Worm (Caenorhabditis elegans) whole organism, young adult: ENCODE data around the gene srh-283.

Experiments
- B0336.3 ChIP-seq: fragments of 200-800 bp; sonication (Bioruptor generic); IDR thresholded peaks from 2 replicates; pipeline ENCODE4 v1.3.6; 2022; ENCODE audit warnings: missing genetic modification characterization, missing compliant biosample characterization
- C06A6.2 ChIP-seq: fragments of 200-800 bp; sonication (Bioruptor generic); conservative IDR thresholded peaks from 2 replicates; pipeline ENCODE4 v1.3.6; 2022; ENCODE audit warnings: missing genetic modification characterization, missing compliant biosample characterization
- F22D6.2 ChIP-seq: sonication (generic microtip); optimal IDR thresholded peaks from 2 replicates; lab custom pipeline; 2016; ENCODE audit warnings: mild to moderate bottlenecking, missing genetic modification characterization, missing compliant biosample characterization
- K11D2.4 ChIP-seq: fragments of 200-800 bp; sonication (Bioruptor generic); IDR thresholded peaks from 2 replicates; pipeline ENCODE4 v1.3.6; 2022; ENCODE audit warnings: missing genetic modification reagents, missing genetic modification characterization, missing compliant biosample characterization
- K12H6.12 ChIP-seq: fragments of 200-800 bp; sonication (Bioruptor generic); optimal IDR thresholded peaks from 2 replicates; lab custom pipeline; 2018; ENCODE audit warnings: mild to moderate bottlenecking, missing genetic modification characterization, missing compliant biosample characterization
- T07F8.4 ChIP-seq: sonication (generic microtip); optimal IDR thresholded peaks from 2 replicates; lab custom pipeline; 2016; ENCODE audit warnings: mild to moderate bottlenecking, missing genetic modification characterization, moderate library complexity, missing compliant biosample characterization
- Y56A3A.18 ChIP-seq: fragments of 200-800 bp; sonication (Bioruptor generic); IDR thresholded peaks from 2 replicates; pipeline ENCODE4 v1.3.6; 2022; ENCODE audit warnings: missing genetic modification reagents, missing genetic modification characterization, missing compliant biosample characterization
- ZK185.1 ChIP-seq: sonication (generic microtip); optimal IDR thresholded peaks from 2 replicates; lab custom pipeline; 2016; ENCODE audit warnings: mild to moderate bottlenecking, missing genetic modification characterization, missing compliant biosample characterization; ENCODE audit not compliant: poor library complexity, severe bottlenecking
- ama-1 ChIP-seq, 3 experiments: fragments of 150-350 bp in 1 of 3; sonication (generic microtip) in 2 of 3; optimal IDR thresholded peaks; 2 replicates each; lab custom pipeline; 2014 to 2018; ENCODE audit warnings: missing biosample characterization in 2 of 3, missing genetic modification characterization in 2 of 3, missing genetic modification reagents in 2 of 3
- aptf-2 ChIP-seq: fragments of 200-800 bp; sonication (Bioruptor generic); conservative IDR thresholded peaks from 2 replicates; pipeline ENCODE4 v1.3.6; 2022; ENCODE audit warnings: missing genetic modification reagents, missing genetic modification characterization, missing compliant biosample characterization
- athp-1 ChIP-seq: sonication (generic microtip); optimal IDR thresholded peaks from 2 replicates; lab custom pipeline; 2017; ENCODE audit warnings: mild to moderate bottlenecking, missing genetic modification characterization, missing compliant biosample characterization
- attf-3 ChIP-seq: fragments of 200-800 bp; sonication (Bioruptor generic); conservative IDR thresholded peaks from 2 replicates; pipeline ENCODE4 v1.3.6; 2022; ENCODE audit warnings: missing genetic modification reagents, missing genetic modification characterization, missing compliant biosample characterization
- cebp-2 ChIP-seq: fragments of 200-800 bp; sonication (Bioruptor generic); IDR thresholded peaks from 2 replicates; pipeline ENCODE4 v1.3.6; 2022; ENCODE audit warnings: missing genetic modification characterization, missing compliant biosample characterization
- ceh-100 ChIP-seq: fragments of 200-800 bp; sonication (Bioruptor generic); IDR thresholded peaks from 2 replicates; pipeline ENCODE4 v1.3.6; 2022; ENCODE audit warnings: missing genetic modification reagents, missing genetic modification characterization, missing compliant biosample characterization
- ceh-40 ChIP-seq: fragments of 200-800 bp; sonication (Bioruptor generic); IDR thresholded peaks from 2 replicates; pipeline ENCODE4 v1.3.6; 2022; ENCODE audit warnings: missing genetic modification characterization, missing compliant biosample characterization
- dox-1 ChIP-seq: fragments of 200-800 bp; sonication (Bioruptor generic); IDR thresholded peaks from 2 replicates; pipeline ENCODE4 v1.3.6; 2022; ENCODE audit warnings: missing genetic modification reagents, missing genetic modification characterization, missing compliant biosample characterization
- dpl-1 ChIP-seq: fragments of 150-350 bp; optimal IDR thresholded peaks from 2 replicates; lab custom pipeline; 2014; ENCODE audit warnings: missing biosample characterization, missing genetic modification reagents, missing genetic modification characterization
- egrh-3 ChIP-seq: fragments of 200-800 bp; sonication (Bioruptor generic); IDR thresholded peaks from 2 replicates; pipeline ENCODE4 v1.3.6; 2022; ENCODE audit warnings: missing genetic modification reagents, missing genetic modification characterization, missing compliant biosample characterization
- ekl-4 ChIP-seq: fragments of 200-800 bp; sonication (Bioruptor generic); IDR thresholded peaks from 2 replicates; pipeline ENCODE4 v1.3.6; 2022; ENCODE audit warnings: missing genetic modification reagents, missing genetic modification characterization, missing compliant biosample characterization
- ets-4 ChIP-seq: fragments of 200-800 bp; sonication (Bioruptor generic); optimal IDR thresholded peaks from 2 replicates; lab custom pipeline; 2018; ENCODE audit warnings: mild to moderate bottlenecking, missing genetic modification characterization, missing compliant biosample characterization
- gei-17 ChIP-seq: fragments of 200-800 bp; sonication (Bioruptor generic); optimal IDR thresholded peaks from 2 replicates; lab custom pipeline; 2018; ENCODE audit warnings: mild to moderate bottlenecking, missing genetic modification characterization, missing compliant biosample characterization
- hmg-1.2 ChIP-seq: fragments of 200-800 bp; sonication (Bioruptor generic); IDR thresholded peaks from 2 replicates; pipeline ENCODE4 v1.3.6; 2022; ENCODE audit warnings: missing genetic modification reagents, missing genetic modification characterization, missing compliant biosample characterization
- hmg-20 ChIP-seq: fragments of 200-800 bp; sonication (Bioruptor generic); IDR thresholded peaks from 2 replicates; pipeline ENCODE4 v1.3.6; 2022; ENCODE audit warnings: missing genetic modification reagents, missing genetic modification characterization, missing compliant biosample characterization
- hrde-1 ChIP-seq: sonication (generic microtip); optimal IDR thresholded peaks from 2 replicates; lab custom pipeline; 2016; ENCODE audit warnings: missing genetic modification characterization, mild to moderate bottlenecking, missing compliant biosample characterization, moderate library complexity, missing genotype, missing genetic modification reagents, borderline replicate concordance
- lsy-27 ChIP-seq: sonication (generic microtip); optimal IDR thresholded peaks from 2 replicates; lab custom pipeline; 2017; ENCODE audit warnings: missing genetic modification characterization, mild to moderate bottlenecking, missing compliant biosample characterization, antibody characterized with exemption, missing genotype, borderline replicate concordance; ENCODE audit not compliant: insufficient read depth
- madf-6 ChIP-seq: fragments of 200-800 bp; sonication (Bioruptor generic); IDR thresholded peaks from 2 replicates; pipeline ENCODE4 v1.3.6; 2022; ENCODE audit warnings: missing genetic modification reagents, missing genetic modification characterization, missing compliant biosample characterization
- mes-4 ChIP-seq: sonication (generic microtip); optimal IDR thresholded peaks from 2 replicates; lab custom pipeline; 2016; ENCODE audit warnings: missing genotype, missing genetic modification characterization, missing compliant biosample characterization
- mxl-1 ChIP-seq: sonication (generic microtip); optimal IDR thresholded peaks from 2 replicates; lab custom pipeline; 2016; ENCODE audit warnings: missing genetic modification characterization, missing compliant biosample characterization
- nhr-120 ChIP-seq: fragments of 200-800 bp; sonication (Bioruptor generic); IDR thresholded peaks from 2 replicates; pipeline ENCODE4 v1.3.6; 2022; ENCODE audit warnings: missing genetic modification characterization, missing compliant biosample characterization
- nhr-80 ChIP-seq: sonication (generic microtip); optimal IDR thresholded peaks from 2 replicates; lab custom pipeline; 2016; ENCODE audit warnings: missing genetic modification characterization, missing compliant biosample characterization
- pbrm-1 ChIP-seq: fragments of 200-800 bp; sonication (Bioruptor generic); IDR thresholded peaks from 2 replicates; pipeline ENCODE4 v1.3.6; 2022; ENCODE audit warnings: missing genetic modification reagents, missing genetic modification characterization, missing compliant biosample characterization
- rec-8 ChIP-seq, 2 experiments: sonication (generic microtip); optimal IDR thresholded peaks; 2 replicates each; lab custom pipeline; 2016; ENCODE audit warnings: mild to moderate bottlenecking in 2 of 2, missing genetic modification characterization in 2 of 2, missing genetic modification reagents in 2 of 2, missing genotype in 2 of 2, missing biosample characterization in 1 of 2, missing compliant biosample characterization in 1 of 2, moderate library complexity in 1 of 2
- rpc-1 ChIP-seq, 2 experiments: fragments of 150-350 bp in 1 of 2; sonication (generic microtip) in 1 of 2; optimal IDR thresholded peaks; 2 replicates each; lab custom pipeline; 2014 to 2018; ENCODE audit warnings: missing biosample characterization in 1 of 2, missing genetic modification characterization in 1 of 2, missing genetic modification reagents in 1 of 2, missing genotype in 1 of 2
- sdz-38 ChIP-seq: sonication (generic microtip); optimal IDR thresholded peaks from 2 replicates; lab custom pipeline; 2016; ENCODE audit warnings: missing genotype, missing genetic modification characterization, missing compliant biosample characterization
- snpc-4 ChIP-seq, 5 experiments: fragments of 150-350 bp in 1 of 5; sonication (generic microtip) in 4 of 5; optimal IDR thresholded peaks; 2 replicates each; lab custom pipeline; 2014 to 2018; ENCODE audit warnings: missing genetic modification characterization in 5 of 5, missing biosample characterization in 3 of 5, antibody characterized with exemption in 2 of 5, mild to moderate bottlenecking in 2 of 5, missing compliant biosample characterization in 2 of 5, missing genotype in 2 of 5, moderate library complexity in 2 of 5, missing genetic modification reagents in 1 of 5
- somi-1 ChIP-seq: fragments of 200-800 bp; sonication (Bioruptor generic); optimal IDR thresholded peaks from 2 replicates; lab custom pipeline; 2018; ENCODE audit warnings: mild to moderate bottlenecking, missing genetic modification characterization, missing compliant biosample characterization
- tbx-9 ChIP-seq: sonication (generic microtip); optimal IDR thresholded peaks from 2 replicates; lab custom pipeline; 2016; ENCODE audit warnings: borderline replicate concordance, missing genetic modification characterization, inconsistent platforms, missing compliant biosample characterization
- unc-130 ChIP-seq: sonication (generic microtip); optimal IDR thresholded peaks from 2 replicates; lab custom pipeline; 2016; ENCODE audit warnings: missing genetic modification reagents, missing genetic modification characterization, missing compliant biosample characterization
- unc-62 ChIP-seq: fragments of 150-350 bp; optimal IDR thresholded peaks from 2 replicates; lab custom pipeline; 2014; ENCODE audit warnings: missing biosample characterization, missing genetic modification reagents, missing genetic modification characterization
- zfh-2 ChIP-seq: fragments of 200-800 bp; sonication (Bioruptor generic); conservative IDR thresholded peaks from 2 replicates; pipeline ENCODE4 v1.3.6; 2022; ENCODE audit warnings: missing genetic modification reagents, missing genetic modification characterization, missing compliant biosample characterization
- ztf-18 ChIP-seq: sonication (generic microtip); optimal IDR thresholded peaks from 2 replicates; lab custom pipeline; 2016; ENCODE audit warnings: missing genotype, mild to moderate bottlenecking, missing genetic modification characterization, missing compliant biosample characterization

The srh-283 gene

DNA sequence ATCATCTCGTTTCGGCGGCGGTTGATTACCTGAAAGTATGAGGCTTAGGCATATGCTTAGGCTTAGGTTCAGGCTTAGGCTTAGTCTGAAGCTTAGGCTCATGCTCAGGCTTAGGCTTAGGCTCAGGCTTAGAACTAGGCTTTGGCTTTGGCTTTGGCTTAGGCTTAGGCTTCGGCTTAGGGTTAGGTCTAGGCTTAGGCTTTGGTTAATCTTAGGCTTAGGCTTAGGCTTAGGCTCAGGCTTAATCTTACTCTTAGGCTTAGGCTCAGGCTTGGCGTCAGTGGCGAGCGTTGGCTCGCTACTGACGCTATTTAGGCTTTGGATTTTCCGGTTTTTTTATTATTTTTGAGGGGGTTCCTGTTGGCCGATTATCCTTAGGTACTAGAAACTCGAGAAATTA lies 21.3 kb upstream of the srh-283 start:
- no peak for TF ChIP-seq nhr-120 (GFP tag; lab: Robert Waterston, UW)
- no peak for TF ChIP-seq gei-17 (GFP tag; lab: Kevin White, UChicago)

- no peak for TF ChIP-seq dox-1 (GFP tag; lab: Robert Waterston, UW)
- no peak for TF ChIP-seq rpc-1 (optimal IDR thresholded peaks at IDR 0.05; lab: Kevin White, UChicago)
- no peak for TF ChIP-seq rpc-1 (tag; optimal IDR thresholded peaks at IDR 0.05; lab: Kevin White, UChicago)
- TF ChIP-seq sdz-38 (tag; lab: Kevin White, UChicago): no peak
- no peak for TF ChIP-seq T07F8.4 (tag; lab: Kevin White, UChicago)
- no peak for TF ChIP-seq hmg-1.2
- no peak for TF ChIP-seq dpl-1 (GFP tag; lab: Kevin White, UChicago)
- TF ChIP-seq attf-3 (GFP tag; lab: Robert Waterston, UW): no peak
- no peak for TF ChIP-seq mxl-1 (tag; lab: Kevin White, UChicago)
- no peak for TF ChIP-seq madf-6 (GFP tag; lab: Robert Waterston, UW)
- TF ChIP-seq ZK185.1 (tag; lab: Kevin White, UChicago): no peak
- no peak for TF ChIP-seq athp-1 (tag; lab: Kevin White, UChicago)
- no peak for TF ChIP-seq hrde-1 (tag; lab: Kevin White, UChicago)
- no peak for TF ChIP-seq nhr-80 (tag; lab: Kevin White, UChicago)
- TF ChIP-seq snpc-4 (GFP tag; optimal IDR thresholded peaks at IDR 0.05; lab: Kevin White, UChicago): no peak
- TF ChIP-seq snpc-4 (tag; optimal IDR thresholded peaks at IDR 0.05; lab: Kevin White, UChicago): no peak
- no peak for TF ChIP-seq ets-4 (GFP tag; lab: Kevin White, UChicago)
- no peak for TF ChIP-seq somi-1 (GFP tag; lab: Kevin White, UChicago)
- TF ChIP-seq rec-8 (tag; optimal IDR thresholded peaks at IDR 0.05; lab: Kevin White, UChicago): no peak
- TF ChIP-seq unc-130 (GFP tag; lab: Kevin White, UChicago): no peak
Observed at ce11 chrV:17746959-17747358, 18.2 kb upstream of the srh-283 start, which contains the start of gene twk-36. Gene twk-36 (minus strand): TSS chrV:17747059.

- no peak for TF ChIP-seq rpc-1 (optimal IDR thresholded peaks at IDR 0.05; lab: Kevin White, UChicago)
- no peak for TF ChIP-seq rpc-1 (tag; optimal IDR thresholded peaks at IDR 0.05; lab: Kevin White, UChicago)
- TF ChIP-seq lsy-27 (tag; lab: Kevin White, UChicago): no peak
- TF ChIP-seq attf-3 (GFP tag; lab: Robert Waterston, UW): no peak
- no peak for TF ChIP-seq aptf-2 (GFP tag; lab: Robert Waterston, UW)
- TF ChIP-seq egrh-3 (GFP tag; lab: Robert Waterston, UW): no peak
- TF ChIP-seq T07F8.4 (tag; lab: Kevin White, UChicago): no peak
- TF ChIP-seq zfh-2 (GFP tag; lab: Robert Waterston, UW): peak; percentile 76
- 0 out of 2 replicates have a peak, but pooled peaks have one; percentile 19 for TF ChIP-seq K11D2.4 (GFP tag; lab: Robert Waterston, UW)
- no peak for TF ChIP-seq K12H6.12 (tag; lab: Kevin White, UChicago)
- TF ChIP-seq cebp-2 (GFP tag; lab: Robert Waterston, UW): no peak
- no peak for TF ChIP-seq ZK185.1 (tag; lab: Kevin White, UChicago)
- TF ChIP-seq, all 124 proteins: peak for 2
Observed at ce11 chrV:17749181-17749580, 16.0 kb upstream of the srh-283 start, which contains the start of gene R12G8.1. Gene R12G8.1 (minus strand): TSS chrV:17749243.

DNA sequence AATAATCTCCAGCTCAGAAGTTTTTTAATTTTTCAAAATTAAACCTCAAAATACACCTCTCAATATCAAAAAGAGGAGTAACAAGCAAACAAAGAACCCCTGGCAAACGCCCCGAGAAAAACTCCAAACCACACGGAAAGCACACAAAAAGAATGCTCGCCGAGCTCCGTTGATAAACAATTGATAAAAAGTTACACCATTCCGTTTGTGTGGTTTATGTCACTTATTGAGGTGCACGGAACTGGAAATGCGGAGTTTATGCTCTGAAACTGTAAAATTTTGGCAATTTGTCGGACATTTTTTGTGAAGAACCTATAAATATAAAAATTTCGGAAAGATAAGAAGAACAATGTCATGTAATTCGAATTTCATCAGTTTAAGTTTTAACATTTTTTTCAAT lies 12.8 kb upstream of the srh-283 start:
- TF ChIP-seq unc-62: no peak
- no peak for TF ChIP-seq ceh-100 (GFP tag; lab: Robert Waterston, UW)
- peak; percentile 90 for TF ChIP-seq nhr-80 (tag; lab: Kevin White, UChicago)
- no peak for TF ChIP-seq mes-4 (tag; lab: Kevin White, UChicago)
- no peak for TF ChIP-seq F22D6.2 (tag; lab: Kevin White, UChicago)
- TF ChIP-seq gei-17 (GFP tag; lab: Kevin White, UChicago): no peak
- TF ChIP-seq ceh-40: no peak
- TF ChIP-seq ztf-18: no peak
- TF ChIP-seq sdz-38 (tag; lab: Kevin White, UChicago): no peak
- TF ChIP-seq C06A6.2: no peak
- no peak for TF ChIP-seq hmg-20 (GFP tag; lab: Robert Waterston, UW)
- TF ChIP-seq B0336.3 (GFP tag; lab: Robert Waterston, UW): no peak
- no peak for TF ChIP-seq Y56A3A.18 (GFP tag; lab: Robert Waterston, UW)
- no peak for TF ChIP-seq pbrm-1 (GFP tag; lab: Robert Waterston, UW)
- TF ChIP-seq ekl-4: no peak
- no peak for TF ChIP-seq ama-1 (optimal IDR thresholded peaks at IDR 0.05; lab: Kevin White, UChicago)
- TF ChIP-seq ama-1 (GFP tag; optimal IDR thresholded peaks at IDR 0.05; lab: Kevin White, UChicago): no peak
- TF ChIP-seq tbx-9 (tag; lab: Kevin White, UChicago): no peak
